Worm (Caenorhabditis elegans): ENCODE results near the gene str-15.

- TF ChIP-seq daf-12 (tag; optimal IDR thresholded peaks at IDR 0.05) = no peak
- no peak for TF ChIP-seq ztf-11 (tag; optimal IDR thresholded peaks at IDR 0.05)
- TF ChIP-seq lin-15B (tag; optimal IDR thresholded peaks at IDR 0.05) = no peak
- TF ChIP-seq egl-27 (tag; optimal IDR thresholded peaks at IDR 0.05) = no peak
- no peak for TF ChIP-seq daf-19 (GFP tag; conservative IDR thresholded peaks at IDR 0.05)
- no peak for TF ChIP-seq R02D3.7 (tag; optimal IDR thresholded peaks at IDR 0.05)
- TF ChIP-seq nhr-77 (tag; optimal IDR thresholded peaks at IDR 0.05) = no peak
- no peak for TF ChIP-seq nhr-111 (GFP tag; optimal IDR thresholded peaks at IDR 0.05)
- TF ChIP-seq ctbp-1 (GFP tag; IDR thresholded peaks at IDR 0.05) = no peak
- TF ChIP-seq pqm-1 (tag; optimal IDR thresholded peaks at IDR 0.05) = no peak
These were observed 24.4 kb upstream of the str-15 start, which contains the start of gene F57E7.2 for ce11 chrV:16483044-16483443.
